Worm (Caenorhabditis elegans) whole organism, L4/young adult: ENCODE results near the gene F56C9.6.

Experiments used
- W03F9.2 ChIP-seq: fragments of 150-350 bp; optimal IDR thresholded peaks from 2 replicates; lab custom pipeline; 2014; ENCODE audit warnings: missing biosample characterization, missing genetic modification characterization
- dao-5 ChIP-seq: sonication (generic microtip); optimal IDR thresholded peaks from 2 replicates; lab custom pipeline; 2016; ENCODE audit warnings: missing genotype, missing genetic modification characterization, moderate library complexity, missing compliant biosample characterization
- him-1 ChIP-seq: sonication (generic microtip); optimal IDR thresholded peaks from 2 replicates; lab custom pipeline; 2016; ENCODE audit warnings: missing genotype, missing genetic modification reagents, missing genetic modification characterization, missing compliant biosample characterization

ce11 chrIII:7310662-7311340, at the start of gene F56C9.6, which contains the start of gene F56C9.3:
- TF ChIP-seq him-1 (tag; lab: Kevin White, UChicago): no peak
- no peak for TF ChIP-seq dao-5 (tag; lab: Kevin White, UChicago)
- TF ChIP-seq W03F9.2 (tag; lab: Kevin White, UChicago): no peak
